Fruit fly (Drosophila melanogaster) Kc167 (cell line): ENCODE data around the gene CG43965.

Experiments
- Myc ChIP-seq: fragments of >200 bp; optimal IDR thresholded peaks from 2 replicates; lab custom pipeline; 2017; ENCODE audit warnings: missing external identifiers
- Sin3A ChIP-seq: fragments of >200 bp; optimal IDR thresholded peaks from 2 replicates; lab custom pipeline; 2018; ENCODE audit warnings: missing external identifiers
- h ChIP-seq: fragments of >200 bp; optimal IDR thresholded peaks from 3 replicates; lab custom pipeline; 2018; ENCODE audit warnings: missing external identifiers
- insv ChIP-seq: fragments of >200 bp; optimal IDR thresholded peaks from 3 replicates; lab custom pipeline; 2018; ENCODE audit warnings: missing external identifiers
- psq ChIP-seq: fragments of >200 bp; optimal IDR thresholded peaks from 2 replicates; lab custom pipeline; 2017; ENCODE audit warnings: missing external identifiers
- ttk ChIP-seq: sonication (Bioruptor generic); optimal IDR thresholded peaks from 2 replicates; lab custom pipeline; 2017; ENCODE audit warnings: missing external identifiers

The CG43965 gene

dm6 chr3L:8753592-8753991 is 28.0 kb upstream of the CG43965 start, which contains the start of gene Fhos:
TSS of gene Fhos (plus strand) at chr3L:8753619.
- TF ChIP-seq Myc (no peak), insv (lab: Kevin White, UChicago) (no peak), psq (no peak), Sin3A (lab: Kevin White, UChicago) (no peak), ttk (lab: Kevin White, UChicago) (no peak), h (lab: Kevin White, UChicago) (no peak)

dm6 chr3L:8751262-8751661 is 25.7 kb upstream of the CG43965 start:
- TF ChIP-seq ttk (lab: Kevin White, UChicago) = no peak

- TF ChIP-seq psq = no peak
- no peak for TF ChIP-seq Myc
These were observed 24.4 kb upstream of the CG43965 start, which contains the start of gene CG13306 for dm6 chr3L:8749676-8750654. TSS of gene CG13306 (minus strand) at chr3L:8749726.

DNA sequence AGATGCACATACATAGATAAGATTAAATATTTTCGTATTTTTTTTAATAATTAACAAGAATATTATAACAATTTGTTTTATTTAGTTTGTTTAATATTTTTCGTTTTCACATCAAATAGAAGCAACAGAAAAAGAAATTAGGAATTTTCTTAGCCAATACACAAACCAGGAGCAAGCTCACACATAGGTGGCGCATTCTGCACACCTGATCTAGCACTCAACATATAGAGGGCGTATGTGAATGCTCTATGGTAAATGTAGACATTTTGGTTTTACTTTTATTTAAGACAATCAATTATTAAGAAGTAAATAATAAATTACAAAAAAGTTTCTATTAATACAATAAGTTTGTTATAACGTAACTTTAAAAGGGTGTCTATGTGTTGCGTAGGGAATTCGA is 23.3 kb upstream of the CG43965 start:
- TF ChIP-seq ttk (lab: Kevin White, UChicago) (no peak), insv (lab: Kevin White, UChicago) (no peak), Sin3A (lab: Kevin White, UChicago) (no peak), h (lab: Kevin White, UChicago) (no peak), Myc (no peak), psq (no peak)

dm6 chr3L:8748323-8748722 is 22.7 kb upstream of the CG43965 start:
- TF ChIP-seq ttk (lab: Kevin White, UChicago) (no peak), Sin3A (lab: Kevin White, UChicago) (no peak), psq (no peak), h (lab: Kevin White, UChicago) (no peak), Myc (no peak), insv (lab: Kevin White, UChicago) (no peak)

DNA sequence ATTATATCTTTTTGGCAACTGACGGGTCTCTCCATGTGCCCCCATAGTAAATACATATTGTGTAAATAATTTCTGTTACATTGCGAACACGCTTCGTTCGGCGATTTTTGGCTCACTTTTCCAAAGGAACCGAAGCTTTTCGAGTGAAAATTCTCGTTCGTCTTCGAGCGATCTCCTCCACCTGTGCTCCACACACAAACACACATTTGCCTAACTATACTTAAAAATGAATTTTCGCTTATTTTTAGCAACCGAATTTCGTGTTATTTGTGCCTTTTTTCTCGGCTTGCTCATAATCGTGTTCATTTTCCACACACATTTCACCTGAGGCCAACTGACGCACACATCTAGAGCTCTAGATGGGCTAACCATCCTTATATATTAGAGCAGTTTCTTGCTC is 20.9 kb upstream of the CG43965 start:
- TF ChIP-seq ttk (lab: Kevin White, UChicago) (no peak), psq (no peak), insv (lab: Kevin White, UChicago) (no peak), Myc (no peak), Sin3A (lab: Kevin White, UChicago) (no peak), h (lab: Kevin White, UChicago) (no peak)

DNA sequence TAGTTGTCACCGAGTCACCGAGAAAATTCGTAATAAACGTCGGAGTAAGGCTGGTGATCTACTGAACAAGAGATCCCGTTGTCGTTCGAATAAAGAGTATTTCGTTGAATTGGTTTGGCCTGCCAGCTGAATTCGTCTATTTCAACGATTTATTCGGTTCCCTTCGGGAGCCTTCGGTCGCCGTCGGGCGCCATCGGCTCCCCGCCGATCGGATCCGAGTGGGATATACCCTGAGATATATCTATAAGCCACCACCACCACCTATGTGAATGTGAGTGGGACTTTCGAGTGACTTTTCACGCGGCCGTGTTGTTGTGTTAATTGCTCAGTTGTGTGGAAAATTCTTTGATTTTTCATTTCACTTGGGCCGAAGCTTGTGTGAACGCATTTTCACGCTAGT is 19.6 kb upstream of the CG43965 start, which contains the start of gene Prm:
Prm (minus strand) TSS at position 101 of the 400 bp plus-strand sequence.
- TF ChIP-seq ttk (lab: Kevin White, UChicago) (no peak), Myc (no peak), Sin3A (lab: Kevin White, UChicago) (no peak), psq (no peak), insv (lab: Kevin White, UChicago) (no peak), h (lab: Kevin White, UChicago) (no peak)

- TF ChIP-seq ttk (lab: Kevin White, UChicago) (no peak), h (lab: Kevin White, UChicago) (no peak), Myc (no peak)
These were observed 15.5 kb upstream of the CG43965 start for dm6 chr3L:8741051-8741468.

dm6 chr3L:8731494-8731994 is 6.0 kb upstream of the CG43965 start, which contains the start of gene Cp16:
TSS of gene Cp16 (plus strand) at chr3L:8731944.
- TF ChIP-seq ttk (lab: Kevin White, UChicago) = no peak
- TF ChIP-seq Sin3A (lab: Kevin White, UChicago) = no peak
- TF ChIP-seq psq = no peak
- no peak for TF ChIP-seq Myc
- TF ChIP-seq insv (lab: Kevin White, UChicago) = no peak
- no peak for TF ChIP-seq h (lab: Kevin White, UChicago)

- TF ChIP-seq Sin3A (lab: Kevin White, UChicago) (no peak), insv (lab: Kevin White, UChicago) (no peak), h (lab: Kevin White, UChicago) (no peak), ttk (lab: Kevin White, UChicago) (no peak), Myc (no peak), psq (no peak)
These were observed 4.0 kb upstream of the CG43965 start, which contains the start of gene Cp19 for dm6 chr3L:8729565-8729964. TSS of gene Cp19 (plus strand) at chr3L:8729865.

dm6 chr3L:8728181-8728580 is 2.6 kb upstream of the CG43965 start, which contains the start of gene Cp15:
TSS of gene Cp15 (plus strand) at chr3L:8728481.
- no peak for TF ChIP-seq Sin3A (lab: Kevin White, UChicago)
- no peak for TF ChIP-seq h (lab: Kevin White, UChicago)
- no peak for TF ChIP-seq insv (lab: Kevin White, UChicago)
- TF ChIP-seq Myc = no peak
- no peak for TF ChIP-seq ttk (lab: Kevin White, UChicago)
- TF ChIP-seq psq = no peak

DNA sequence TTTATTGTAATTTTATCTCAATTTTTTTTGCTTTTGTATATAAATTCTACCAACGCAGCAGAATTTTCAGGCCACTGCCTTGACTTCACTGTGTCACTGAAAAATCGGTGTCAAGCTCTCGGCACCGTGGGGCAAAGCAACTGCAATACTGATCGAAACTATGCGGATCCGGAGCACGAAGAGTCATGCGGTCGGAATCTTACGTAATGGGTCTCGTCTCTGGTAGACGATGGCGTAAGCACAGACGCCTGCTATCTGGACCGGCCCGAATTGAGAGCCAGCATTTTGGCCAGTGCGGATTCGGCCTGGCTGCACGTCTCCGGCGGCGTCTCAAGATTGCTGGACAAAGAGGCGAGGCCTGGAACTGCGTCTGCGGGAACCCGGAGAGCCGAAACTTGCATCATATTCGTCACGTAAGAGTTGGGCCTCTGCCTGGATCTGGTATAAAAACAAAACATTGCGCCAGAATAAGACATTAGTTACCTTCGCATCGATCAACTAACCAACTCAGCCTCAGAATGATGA is 805 bp upstream of the CG43965 start, which contains the start of gene Cp18:
Cp18 (plus strand) TSS at position 475 of the 525 bp plus-strand sequence.
- no peak for TF ChIP-seq insv (lab: Kevin White, UChicago)
- TF ChIP-seq Myc = no peak
- no peak for TF ChIP-seq ttk (lab: Kevin White, UChicago)
- no peak for TF ChIP-seq h (lab: Kevin White, UChicago)
- no peak for TF ChIP-seq Sin3A (lab: Kevin White, UChicago)
- no peak for TF ChIP-seq psq
